Fruit fly (Drosophila melanogaster): ENCODE data around the gene eIF3e.

eIF3e gene

DNA sequence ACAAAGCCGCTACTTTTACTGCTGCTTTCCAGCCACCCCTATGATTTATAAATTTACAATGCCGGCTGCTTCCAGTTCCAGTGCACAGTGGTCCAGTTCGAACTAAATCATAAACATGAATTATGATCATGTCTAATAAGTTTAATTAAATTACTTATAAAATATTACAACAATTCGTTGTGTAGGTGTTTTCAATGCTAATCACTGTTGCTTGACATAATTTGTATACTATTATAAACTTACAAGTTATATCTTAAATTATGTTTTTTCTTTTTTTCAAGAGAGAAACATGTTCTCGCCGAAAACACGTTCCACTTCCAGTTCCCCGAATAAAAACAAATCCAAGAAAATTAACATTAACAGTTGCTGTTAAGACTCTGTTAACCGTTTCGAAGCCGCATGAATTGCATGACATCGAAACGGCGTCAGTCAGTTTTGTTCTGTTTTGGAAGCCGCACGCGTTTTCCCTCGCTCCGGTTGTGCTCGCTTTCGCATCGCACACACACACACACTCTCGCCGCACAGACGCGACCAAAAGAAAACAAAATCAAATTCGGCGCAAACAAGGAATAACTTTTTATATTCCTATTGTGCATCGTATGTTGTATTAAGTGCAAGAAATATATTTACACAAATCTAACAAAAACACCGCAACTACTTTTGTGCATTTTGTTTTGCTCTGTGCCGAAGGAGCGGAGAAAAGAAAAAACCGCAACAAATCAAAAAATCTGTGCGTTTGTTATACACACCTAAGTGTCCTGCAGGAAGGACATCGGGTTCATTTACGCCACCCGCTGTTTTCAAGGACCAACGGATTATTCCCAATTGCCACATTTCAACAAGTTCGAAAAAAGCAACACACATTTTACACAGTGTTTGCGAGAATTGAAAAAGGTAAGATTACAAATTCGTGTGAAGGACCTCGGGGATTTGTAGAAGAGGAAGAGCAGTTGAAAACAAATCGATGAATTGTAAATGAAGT lies 20.8 kb downstream of the eIF3e start, which contains the start of gene Nrt (continued):
- TF ChIP-seq HLHmδ (GFP tag; optimal IDR thresholded peaks at IDR 0.05): peak; percentile 55
- no peak for TF ChIP-seq CG2129 (GFP tag; IDR thresholded peaks at IDR 0.05; ENCODE audit: partially characterized antibody)
- no peak for TF ChIP-seq NC2β (GFP tag; optimal IDR thresholded peaks at IDR 0.05)
- TF ChIP-seq wek (GFP tag; optimal IDR thresholded peaks at IDR 0.05): no peak
- TF ChIP-seq CG14667 (GFP tag; IDR thresholded peaks at IDR 0.05): no peak
- TF ChIP-seq zf30C (GFP tag; optimal IDR thresholded peaks at IDR 0.05): peak; percentile 7
- TF ChIP-seq gsb (GFP tag; IDR thresholded peaks at IDR 0.05): no peak
- TF ChIP-seq sr (GFP tag; IDR thresholded peaks at IDR 0.05): no peak
- peak; percentile 16 for TF ChIP-seq CG12219 (GFP tag; optimal IDR thresholded peaks at IDR 0.05)
- 0 out of 3 replicates have a peak, but pooled peaks have one; percentile 39 for TF ChIP-seq CG16813 (GFP tag; IDR thresholded peaks at IDR 0.05; ENCODE audit: partially characterized antibody)
- TF ChIP-seq CG2202 (tag; optimal IDR thresholded peaks at IDR 0.05): peak; percentile 66
- no peak for TF ChIP-seq NC2α (GFP tag; optimal IDR thresholded peaks at IDR 0.05)
- TF ChIP-seq Awh (GFP tag; IDR thresholded peaks at IDR 0.05): peak; percentile 57; the same call in 1 of the 2 replicates
- peak; percentile 83 for TF ChIP-seq CG10147 (GFP tag; optimal IDR thresholded peaks at IDR 0.05)
- TF ChIP-seq insv (GFP tag; optimal IDR thresholded peaks at IDR 0.05): peak in 1 of 2 experiments; percentile 61
- no peak for TF ChIP-seq CG11560 (tag; IDR thresholded peaks at IDR 0.05)
- TF ChIP-seq Dbx (GFP tag; IDR thresholded peaks at IDR 0.05): 0 out of 3 replicates have a peak, but pooled peaks have one; percentile 30
- TF ChIP-seq CG13424 (tag; optimal IDR thresholded peaks at IDR 0.05): peak; percentile 83
- no peak for TF ChIP-seq disco-r (GFP tag; optimal IDR thresholded peaks at IDR 0.05)
- peak; percentile 9 for TF ChIP-seq exex (tag; optimal IDR thresholded peaks at IDR 0.05)
- TF ChIP-seq Meics (GFP tag; optimal IDR thresholded peaks at IDR 0.05): peak; percentile 67
- TF ChIP-seq gcm (GFP tag; optimal IDR thresholded peaks at IDR 0.05): peak; percentile 97
- TF ChIP-seq fd96Cb (tag; optimal IDR thresholded peaks at IDR 0.05): peak; percentile 50
- TF ChIP-seq Hr51 (GFP tag; optimal IDR thresholded peaks at IDR 0.05): peak in 1 of 2 experiments; percentile 84
- peak; percentile 43 for TF ChIP-seq CrebB (tag; optimal IDR thresholded peaks at IDR 0.05)
- TF ChIP-seq cg (GFP tag; optimal IDR thresholded peaks at IDR 0.05): peak; percentile 78
- TF ChIP-seq CG6813 (GFP tag; optimal IDR thresholded peaks at IDR 0.05): peak; percentile 69
- TF ChIP-seq CG4730 (GFP tag; IDR thresholded peaks at IDR 0.05): no peak; the same call in 1 of the 2 replicates
- TF ChIP-seq Usf (GFP tag; optimal IDR thresholded peaks at IDR 0.05): no peak
- TF ChIP-seq CG18599 (GFP tag; optimal IDR thresholded peaks at IDR 0.05): peak; percentile 83
- TF ChIP-seq Hmx (GFP tag; optimal IDR thresholded peaks at IDR 0.05): no peak
- TF ChIP-seq sima (GFP tag; optimal IDR thresholded peaks at IDR 0.05): no peak
- TF ChIP-seq ap (GFP tag; IDR thresholded peaks at IDR 0.05): no peak; the same call in 1 of the 2 replicates
- peak; percentile 69 for TF ChIP-seq Nf-YC (tag; optimal IDR thresholded peaks at IDR 0.05)
- TF ChIP-seq crc (GFP tag; optimal IDR thresholded peaks at IDR 0.05): no peak
- TF ChIP-seq fru (optimal IDR thresholded peaks at IDR 0.05): no peak
- TF ChIP-seq jigr1 (GFP tag; IDR thresholded peaks at IDR 0.05): no peak
- no peak for TF ChIP-seq CG7745 (tag; optimal IDR thresholded peaks at IDR 0.05)
- no peak for TF ChIP-seq br (optimal IDR thresholded peaks at IDR 0.05)
- TF ChIP-seq Sin3A (optimal IDR thresholded peaks at IDR 0.05): no peak
- no peak for TF ChIP-seq Hr39 (optimal IDR thresholded peaks at IDR 0.05)
- TF ChIP-seq org-1 (GFP tag; optimal IDR thresholded peaks at IDR 0.05): peak; percentile 42
- TF ChIP-seq pfk (GFP tag; optimal IDR thresholded peaks at IDR 0.05): peak; percentile 48
- peak; percentile 77 for TF ChIP-seq Sox100B (GFP tag; optimal IDR thresholded peaks at IDR 0.05)
- TF ChIP-seq mirr (GFP tag; optimal IDR thresholded peaks at IDR 0.05): no peak
- TF ChIP-seq ind (GFP tag; optimal IDR thresholded peaks at IDR 0.05): peak; percentile 42
- peak; percentile 18 for TF ChIP-seq abd-A (tag; optimal IDR thresholded peaks at IDR 0.05)
- no peak for TF ChIP-seq CG8478 (optimal IDR thresholded peaks at IDR 0.05)
- no peak for TF ChIP-seq CG14965 (GFP tag; optimal IDR thresholded peaks at IDR 0.05; ENCODE audit: borderline replicate concordance)
